Fruit fly (Drosophila melanogaster) whole organism, embryonic: ENCODE measurements around the gene Tpr2.

ENCODE experiments used
- CG10959 ChIP-seq: fragments of 200-800 bp; sonication (Bioruptor generic); IDR thresholded peaks from 2 replicates; pipeline ENCODE4 v1.3.6; 2022; ENCODE audit warnings: missing biosample characterization, missing genetic modification characterization
- CG11085 ChIP-seq: fragments of 200-800 bp; sonication (Bioruptor generic); IDR thresholded peaks from 2 replicates; pipeline ENCODE4 v1.3.6; 2022; ENCODE audit warnings: missing biosample characterization, missing genetic modification characterization
- CG12769 ChIP-seq: fragments of 200-800 bp; sonication (Bioruptor generic); optimal IDR thresholded peaks from 2 replicates; lab custom pipeline; 2019; ENCODE audit warnings: missing biosample characterization, mild to moderate bottlenecking, missing genetic modification characterization, moderate library complexity
- CG13424 ChIP-seq: fragments of 200-800 bp; sonication (Bioruptor generic); optimal IDR thresholded peaks from 2 replicates; lab custom pipeline; 2019; ENCODE audit warnings: missing biosample characterization, mild to moderate bottlenecking, missing genetic modification characterization, moderate library complexity
- CG14710 ChIP-seq: fragments of 200-800 bp; sonication (Bioruptor generic); optimal IDR thresholded peaks from 3 replicates; lab custom pipeline; 2019; ENCODE audit warnings: missing biosample characterization, mild to moderate bottlenecking, missing genetic modification characterization, moderate library complexity
- CG16863 ChIP-seq: fragments of 200-800 bp; sonication (Bioruptor generic); optimal IDR thresholded peaks from 3 replicates; lab custom pipeline; 2016; ENCODE audit warnings: missing biosample characterization, missing genetic modification characterization
- CG17328 ChIP-seq: fragments of 200-800 bp; sonication (Bioruptor generic); IDR thresholded peaks from 2 replicates; pipeline ENCODE4 v1.3.6; 2022; ENCODE audit warnings: missing biosample characterization, missing genetic modification characterization
- CG1832 ChIP-seq: fragments of 200-800 bp; sonication (Bioruptor generic); optimal IDR thresholded peaks from 2 replicates; lab custom pipeline; 2017; ENCODE audit warnings: missing biosample characterization, mild to moderate bottlenecking, missing genetic modification characterization, inconsistent platforms
- CG30020 ChIP-seq: fragments of 200-800 bp; optimal IDR thresholded peaks from 2 replicates; lab custom pipeline; 2019; ENCODE audit warnings: missing biosample characterization, mild to moderate bottlenecking, missing genetic modification characterization, moderate library complexity
- CG31365 ChIP-seq: fragments of 200-800 bp; sonication (Bioruptor generic); optimal IDR thresholded peaks from 2 replicates; lab custom pipeline; 2018; ENCODE audit warnings: missing biosample characterization, mild to moderate bottlenecking, missing genetic modification characterization
- CG4404 ChIP-seq: fragments of 200-800 bp; sonication (Bioruptor generic); IDR thresholded peaks from 2 replicates; pipeline ENCODE4 v1.3.6; 2022; ENCODE audit warnings: missing biosample characterization, missing genetic modification characterization
- CG4707 ChIP-seq: fragments of 200-800 bp; sonication (Bioruptor generic); optimal IDR thresholded peaks from 2 replicates; lab custom pipeline; 2018; ENCODE audit warnings: missing biosample characterization, mild to moderate bottlenecking, missing genetic modification characterization, moderate library complexity
- CG6791 ChIP-seq: fragments of 200-800 bp; sonication (Bioruptor generic); IDR thresholded peaks from 3 replicates; pipeline ENCODE4 v1.3.6; 2022; ENCODE audit warnings: missing biosample characterization, missing genetic modification characterization; ENCODE audit not compliant: partially characterized antibody
- CG6813 ChIP-seq: fragments of 200-800 bp; sonication (Bioruptor generic); optimal IDR thresholded peaks from 2 replicates; lab custom pipeline; 2017; ENCODE audit warnings: missing biosample characterization, missing genetic modification characterization, mild to moderate bottlenecking, moderate library complexity, missing genetic modification reagents
- CG7786 ChIP-seq: fragments of 200-800 bp; sonication (Bioruptor generic); optimal IDR thresholded peaks from 2 replicates; lab custom pipeline; 2016; ENCODE audit warnings: missing biosample characterization, missing genetic modification characterization
- CG8388 ChIP-seq: fragments of 200-800 bp; sonication (Bioruptor generic); optimal IDR thresholded peaks from 2 replicates; lab custom pipeline; 2019; ENCODE audit warnings: missing biosample characterization, mild to moderate bottlenecking, missing genetic modification characterization, moderate library complexity
- CG8924 ChIP-seq: fragments of 200-800 bp; optimal IDR thresholded peaks from 3 replicates; lab custom pipeline; 2019; ENCODE audit warnings: missing biosample characterization, mild to moderate bottlenecking, missing genetic modification characterization, moderate library complexity
- CG9932 ChIP-seq: fragments of 200-800 bp; sonication (Bioruptor generic); IDR thresholded peaks from 2 replicates; pipeline ENCODE4 v1.3.6; 2022; ENCODE audit warnings: missing biosample characterization, missing genetic modification characterization
- CTCF ChIP-seq: fragments of 200-800 bp; sonication (Bioruptor generic); optimal IDR thresholded peaks from 2 replicates; lab custom pipeline; 2017; ENCODE audit warnings: missing biosample characterization, mild to moderate bottlenecking, missing genetic modification characterization, moderate library complexity
- E2f1 ChIP-seq: fragments of 200-800 bp; sonication (Bioruptor generic); IDR thresholded peaks from 2 replicates; pipeline ENCODE4 v1.3.6; 2022; ENCODE audit warnings: missing biosample characterization, missing genetic modification characterization
- HLH3B ChIP-seq: fragments of 200-800 bp; sonication (Bioruptor generic); IDR thresholded peaks from 2 replicates; pipeline ENCODE4 v1.3.6; 2022; ENCODE audit warnings: missing biosample characterization, missing genetic modification characterization
- Mes4 ChIP-seq: fragments of 200-800 bp; sonication (Bioruptor generic); optimal IDR thresholded peaks from 2 replicates; lab custom pipeline; 2016; ENCODE audit warnings: missing biosample characterization, missing genetic modification characterization
- Nf-YC ChIP-seq: fragments of 200-800 bp; optimal IDR thresholded peaks from 3 replicates; lab custom pipeline; 2019; ENCODE audit warnings: missing biosample characterization, mild to moderate bottlenecking, missing genetic modification characterization, moderate library complexity
- NfI ChIP-seq: fragments of 200-800 bp; sonication (Bioruptor generic); optimal IDR thresholded peaks from 3 replicates; lab custom pipeline; 2018; ENCODE audit warnings: missing biosample characterization, mild to moderate bottlenecking, missing genetic modification characterization, moderate library complexity
- PHDP ChIP-seq: fragments of 200-800 bp; sonication (Bioruptor generic); optimal IDR thresholded peaks from 3 replicates; lab custom pipeline; 2018; ENCODE audit warnings: missing biosample characterization, mild to moderate bottlenecking, missing genetic modification characterization, moderate library complexity
- Rfx ChIP-seq: fragments of 200-800 bp; sonication (Bioruptor generic); IDR thresholded peaks from 2 replicates; pipeline ENCODE4 v1.3.6; 2022; ENCODE audit warnings: missing biosample characterization, missing genetic modification characterization
- Six4 ChIP-seq: fragments of 200-800 bp; sonication (Bioruptor generic); optimal IDR thresholded peaks from 2 replicates; lab custom pipeline; 2016; ENCODE audit warnings: missing biosample characterization, missing genetic modification characterization
- Sox100B ChIP-seq: fragments of 200-800 bp; sonication (Bioruptor generic); optimal IDR thresholded peaks from 3 replicates; lab custom pipeline; 2018; ENCODE audit warnings: missing biosample characterization, mild to moderate bottlenecking, missing genetic modification characterization
- Sry-β ChIP-seq: fragments of 200-800 bp; sonication (Bioruptor generic); optimal IDR thresholded peaks from 2 replicates; lab custom pipeline; 2018; ENCODE audit warnings: missing biosample characterization, mild to moderate bottlenecking, missing genetic modification characterization, moderate library complexity
- TFAM ChIP-seq: fragments of 200-800 bp; sonication (Bioruptor generic); optimal IDR thresholded peaks from 2 replicates; lab custom pipeline; 2017; ENCODE audit warnings: missing biosample characterization, missing genetic modification characterization, inconsistent platforms
- Xrp1 ChIP-seq: fragments of 200-800 bp; sonication (Bioruptor generic); IDR thresholded peaks from 2 replicates; pipeline ENCODE4 v1.3.6; 2022; ENCODE audit warnings: missing biosample characterization, missing genetic modification characterization
- ac ChIP-seq: fragments of 200-800 bp; sonication (Bioruptor generic); optimal IDR thresholded peaks from 3 replicates; lab custom pipeline; 2017; ENCODE audit warnings: missing biosample characterization, mild to moderate bottlenecking, missing genetic modification characterization
- az2 ChIP-seq: fragments of 200-800 bp; sonication (Bioruptor generic); optimal IDR thresholded peaks from 3 replicates; lab custom pipeline; 2016; ENCODE audit warnings: missing biosample characterization, missing genetic modification characterization
- bab2 ChIP-seq: fragments of 200-800 bp; sonication (Bioruptor generic); optimal IDR thresholded peaks from 2 replicates; lab custom pipeline; 2016; ENCODE audit warnings: missing biosample characterization, missing genetic modification characterization
- chm ChIP-seq: fragments of 200-800 bp; sonication (Bioruptor generic); IDR thresholded peaks from 2 replicates; pipeline ENCODE4 v1.3.6; 2022; ENCODE audit warnings: missing biosample characterization, missing genetic modification characterization
- ewg ChIP-seq: fragments of 200-800 bp; sonication (Bioruptor generic); optimal IDR thresholded peaks from 3 replicates; lab custom pipeline; 2017; ENCODE audit warnings: mild to moderate bottlenecking, missing biosample characterization, missing genetic modification reagents, missing genetic modification characterization
- fd3F ChIP-seq: fragments of 200-800 bp; sonication (Bioruptor generic); optimal IDR thresholded peaks from 2 replicates; lab custom pipeline; 2018; ENCODE audit warnings: missing biosample characterization, mild to moderate bottlenecking, missing genetic modification characterization, moderate library complexity
- fd64A ChIP-seq: fragments of 200-800 bp; sonication (Bioruptor generic); optimal IDR thresholded peaks from 3 replicates; lab custom pipeline; 2018; ENCODE audit warnings: missing biosample characterization, mild to moderate bottlenecking, missing genetic modification characterization
- grn ChIP-seq: fragments of 200-800 bp; sonication (Bioruptor generic); optimal IDR thresholded peaks from 3 replicates; lab custom pipeline; 2017; ENCODE audit warnings: missing biosample characterization, missing genetic modification characterization
- gsb-n ChIP-seq: fragments of 200-800 bp; sonication (Bioruptor generic); optimal IDR thresholded peaks from 3 replicates; lab custom pipeline; 2018; ENCODE audit warnings: missing biosample characterization, mild to moderate bottlenecking, missing genetic modification characterization
- hbn ChIP-seq: fragments of 200-800 bp; sonication (Bioruptor generic); IDR thresholded peaks from 2 replicates; pipeline ENCODE4 v1.3.6; 2022; ENCODE audit warnings: missing biosample characterization, missing genetic modification characterization; ENCODE audit not compliant: partially characterized antibody
- hth ChIP-seq: fragments of >200 bp; optimal IDR thresholded peaks from 2 replicates; lab custom pipeline; 2017; ENCODE audit warnings: inconsistent platforms
- ken ChIP-seq: fragments of 200-800 bp; sonication (Bioruptor generic); IDR thresholded peaks from 3 replicates; pipeline ENCODE4 v1.3.6; 2022; ENCODE audit warnings: missing biosample characterization, missing genetic modification characterization
- sens-2 ChIP-seq: fragments of 200-800 bp; sonication (Bioruptor generic); IDR thresholded peaks from 2 replicates; pipeline ENCODE4 v1.3.6; 2022; ENCODE audit warnings: missing biosample characterization, missing genetic modification characterization
- shn ChIP-seq: fragments of 200-800 bp; sonication (Bioruptor generic); optimal IDR thresholded peaks from 3 replicates; lab custom pipeline; 2016; ENCODE audit warnings: missing biosample characterization, missing genetic modification characterization
- sima ChIP-seq: fragments of 200-800 bp; sonication (Bioruptor generic); optimal IDR thresholded peaks from 2 replicates; lab custom pipeline; 2016; ENCODE audit warnings: missing biosample characterization, missing genetic modification characterization
- sqz ChIP-seq: fragments of 200-800 bp; sonication (Bioruptor generic); optimal IDR thresholded peaks from 3 replicates; lab custom pipeline; 2018; ENCODE audit warnings: missing biosample characterization, mild to moderate bottlenecking, missing genetic modification characterization
- ssp ChIP-seq: fragments of 200-800 bp; sonication (Bioruptor generic); IDR thresholded peaks from 2 replicates; pipeline ENCODE4 v1.3.6; 2022; ENCODE audit warnings: missing biosample characterization, missing genetic modification characterization
- sug ChIP-seq: fragments of 200-800 bp; optimal IDR thresholded peaks from 2 replicates; lab custom pipeline; 2019; ENCODE audit warnings: missing biosample characterization, mild to moderate bottlenecking, missing genetic modification characterization, moderate library complexity
- vvl ChIP-seq: fragments of 200-800 bp; sonication (Bioruptor generic); IDR thresholded peaks from 2 replicates; pipeline ENCODE4 v1.3.6; 2022; ENCODE audit warnings: missing biosample characterization, missing genetic modification characterization
- wdn ChIP-seq: fragments of 200-800 bp; sonication (Bioruptor generic); IDR thresholded peaks from 2 replicates; pipeline ENCODE4 v1.3.6; 2022; ENCODE audit warnings: missing biosample characterization, missing genetic modification characterization
- z ChIP-seq: fragments of 200-800 bp; sonication (Bioruptor generic); IDR thresholded peaks from 3 replicates; pipeline ENCODE4 v1.3.6; 2022; ENCODE audit warnings: missing biosample characterization, missing genetic modification characterization
- zfh2 ChIP-seq: fragments of 200-800 bp; sonication (Bioruptor generic); optimal IDR thresholded peaks from 2 replicates; lab custom pipeline; 2016; ENCODE audit warnings: missing biosample characterization, missing genetic modification characterization

Tpr2 gene

DNA sequence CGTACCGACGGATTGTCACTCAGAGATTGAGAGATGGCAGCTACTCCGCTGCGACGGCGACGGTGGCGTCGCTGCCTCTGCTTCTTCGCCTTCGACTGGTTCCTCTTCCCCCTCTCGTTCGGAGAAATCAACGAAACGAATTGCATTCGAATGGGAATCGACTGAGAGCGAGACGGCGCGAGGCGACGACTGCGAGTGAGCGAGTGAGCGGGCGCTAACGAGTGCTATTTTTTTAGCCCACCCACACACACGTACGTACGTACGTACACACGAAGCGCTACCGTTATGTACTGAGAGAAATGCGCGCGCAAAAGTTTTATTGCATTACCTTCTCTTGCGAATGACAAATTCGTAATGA lies 5.7 kb upstream of the Tpr2 start, which contains the start of gene dac (continued):
- TF ChIP-seq TFAM (GFP tag; lab: Kevin White, UChicago) (no peak), zfh2 (GFP tag; lab: Kevin White, UChicago) (no peak), CG12769 (tag; lab: Kevin White, UChicago) (no peak), sima (GFP tag; lab: Kevin White, UChicago) (no peak), HLH3B (GFP tag; lab: Robert Waterston, UW) (no peak), CG31365 (tag; lab: Kevin White, UChicago) (no peak), Mes4 (GFP tag; lab: Kevin White, UChicago) (no peak), az2 (GFP tag; lab: Kevin White, UChicago) (no peak), ken (GFP tag; lab: Robert Waterston, UW) (0 out of 3 replicates have a peak, but pooled peaks have one; percentile 7), CG4707 (GFP tag; lab: Kevin White, UChicago) (no peak), CTCF (GFP tag; lab: Kevin White, UChicago) (no peak), Nf-YC (tag; lab: Kevin White, UChicago) (no peak), CG1832 (GFP tag; lab: Kevin White, UChicago) (peak; percentile 86), CG10959 (GFP tag; lab: Robert Waterston, UW) (no peak), NfI (GFP tag; lab: Kevin White, UChicago) (no peak), ac (no peak), chm (GFP tag; lab: Robert Waterston, UW) (no peak), hth (lab: Kevin White, UChicago) (no peak), Rfx (GFP tag; lab: Robert Waterston, UW) (0 out of 2 replicates have a peak, but pooled peaks have one; percentile 5), Sox100B (GFP tag; lab: Kevin White, UChicago) (no peak), CG17328 (GFP tag; lab: Robert Waterston, UW) (no peak), bab2 (GFP tag; lab: Kevin White, UChicago) (no peak), sqz (GFP tag; lab: Kevin White, UChicago) (no peak), CG6791 (GFP tag; lab: Robert Waterston, UW) (no peak), Xrp1 (no peak), CG14710 (tag; lab: Kevin White, UChicago) (no peak), gsb-n (tag; lab: Kevin White, UChicago) (peak; percentile 61), hbn (no peak), z (GFP tag; lab: Robert Waterston, UW) (peak; percentile 69; the same call in 1 of the 3 replicates), CG6813 (GFP tag; lab: Kevin White, UChicago) (no peak), sug (tag; lab: Kevin White, UChicago) (no peak), E2f1 (GFP tag; lab: Robert Waterston, UW) (no peak), CG4404 (GFP tag; lab: Robert Waterston, UW) (no peak), Sry-β (GFP tag; lab: Kevin White, UChicago) (no peak), sens-2 (GFP tag; lab: Robert Waterston, UW) (no peak), CG16863 (GFP tag; lab: Kevin White, UChicago) (no peak), shn (GFP tag; lab: Kevin White, UChicago) (no peak), grn (GFP tag; lab: Kevin White, UChicago) (no peak), vvl (GFP tag; lab: Robert Waterston, UW) (peak; percentile 10; the same call in 1 of the 2 replicates), CG13424 (tag; lab: Kevin White, UChicago) (no peak), Six4 (GFP tag; lab: Kevin White, UChicago) (no peak), CG7786 (GFP tag; lab: Kevin White, UChicago) (no peak), CG30020 (no peak), wdn (no peak), CG8388 (GFP tag; lab: Kevin White, UChicago) (no peak), fd3F (no peak), PHDP (tag; lab: Kevin White, UChicago) (no peak), ssp (GFP tag; lab: Robert Waterston, UW) (no peak), CG8924 (tag; lab: Kevin White, UChicago) (no peak), ewg (GFP tag; lab: Kevin White, UChicago) (peak; percentile 36), CG11085 (GFP tag; lab: Robert Waterston, UW) (no peak), fd64A (GFP tag; lab: Kevin White, UChicago) (no peak), CG9932 (GFP tag; lab: Robert Waterston, UW) (no peak)
